Worm (Caenorhabditis elegans): ENCODE data around the gene B0303.11.

B0303.11 gene

DNA sequence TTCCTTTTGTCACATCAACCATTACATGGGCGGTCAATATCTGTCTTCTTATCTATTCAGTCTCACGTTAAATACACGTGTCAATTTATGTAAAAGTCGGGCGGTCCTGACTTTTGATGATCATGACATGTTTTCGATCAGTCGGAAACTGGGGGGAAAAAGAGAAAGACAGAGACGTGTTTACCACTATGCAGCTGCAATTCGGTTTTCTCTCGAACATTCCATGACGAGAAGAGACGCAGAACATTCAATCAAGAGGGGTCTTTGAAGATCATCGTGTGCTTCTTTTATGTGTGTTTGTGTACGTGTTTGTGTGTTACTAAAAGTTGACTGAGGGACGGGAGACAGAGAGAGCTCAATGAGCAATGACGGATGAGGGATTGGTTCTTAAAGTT is 51.8 kb downstream of the B0303.11 start (continued):
- TF ChIP-seq egl-27 (tag; optimal IDR thresholded peaks at IDR 0.05) (peak; percentile 58), nhr-237 (tag; optimal IDR thresholded peaks at IDR 0.05) (no peak), daf-12 (tag; optimal IDR thresholded peaks at IDR 0.05) (no peak), nhr-12 (tag; optimal IDR thresholded peaks at IDR 0.05) (no peak), unc-39 (tag; optimal IDR thresholded peaks at IDR 0.05) (no peak), fkh-2 (tag; optimal IDR thresholded peaks at IDR 0.05) (peak; percentile 25), egl-5 (tag; optimal IDR thresholded peaks at IDR 0.05) (peak; percentile 99), lsy-12 (tag; optimal IDR thresholded peaks at IDR 0.05) (peak; percentile 89), nhr-11 (tag; optimal IDR thresholded peaks at IDR 0.05) (peak; percentile 78), mdl-1 (tag; optimal IDR thresholded peaks at IDR 0.05) (peak; percentile 78), nfya-1 (tag; optimal IDR thresholded peaks at IDR 0.05; ENCODE audit: insufficient read depth) (peak; percentile 85), hmg-11 (tag; optimal IDR thresholded peaks at IDR 0.05) (peak; percentile 37), nhr-43 (tag; optimal IDR thresholded peaks at IDR 0.05; ENCODE audit: poor library complexity, severe bottlenecking) (peak; percentile 93), elt-1 (tag; optimal IDR thresholded peaks at IDR 0.05) (peak; percentile 85), mml-1 (tag; optimal IDR thresholded peaks at IDR 0.05) (peak; percentile 79), eor-1 (tag; optimal IDR thresholded peaks at IDR 0.05) (peak in 1 of 2 experiments; percentile 32), ceh-28 (tag; optimal IDR thresholded peaks at IDR 0.05) (peak; percentile 79), lin-15B (tag; optimal IDR thresholded peaks at IDR 0.05) (peak; percentile 52), elt-3 (tag; optimal IDR thresholded peaks at IDR 0.05) (peak in 1 of 3 experiments; percentile 90), ceh-9 (tag; optimal IDR thresholded peaks at IDR 0.05) (no peak), aly-2 (tag; optimal IDR thresholded peaks at IDR 0.05) (no peak), snpc-4 (tag; optimal IDR thresholded peaks at IDR 0.05) (peak; percentile 74), ZK546.5 (tag; optimal IDR thresholded peaks at IDR 0.05) (no peak)

DNA sequence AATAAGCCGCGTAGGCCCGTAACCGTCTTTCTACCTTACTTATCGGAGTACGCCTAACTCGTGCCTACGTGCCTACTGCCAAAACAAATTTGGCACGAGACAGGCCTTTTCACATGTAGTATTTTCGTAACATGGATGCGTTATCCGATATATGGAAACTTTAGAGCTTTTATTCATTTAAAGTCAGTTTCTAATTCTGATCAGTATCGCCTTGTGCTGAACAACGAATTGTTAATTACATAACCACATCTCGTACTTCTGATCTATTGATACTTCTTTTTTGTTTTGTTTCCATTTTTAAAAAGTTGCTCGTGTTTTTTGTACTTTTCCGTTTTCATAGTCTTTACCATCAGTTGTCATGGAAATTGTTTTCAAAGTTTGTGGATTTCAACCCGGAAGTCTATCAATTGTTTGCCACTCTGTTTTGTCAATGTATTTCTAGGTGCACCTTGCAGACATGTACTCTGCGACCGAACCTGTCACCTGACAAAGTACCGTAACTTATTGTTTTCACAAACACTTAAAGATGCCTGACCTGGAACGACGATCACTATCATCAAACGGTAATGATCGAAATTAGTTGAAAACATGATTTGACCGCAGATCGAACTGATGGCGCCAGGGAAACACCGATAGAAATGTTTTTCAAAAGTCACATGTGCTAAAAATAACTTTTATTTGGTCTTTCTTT is 52.4 kb downstream of the B0303.11 start:
- TF ChIP-seq nhr-28 (tag; optimal IDR thresholded peaks at IDR 0.05) (no peak), nhr-25 (tag; optimal IDR thresholded peaks at IDR 0.05) (no peak), egl-27 (tag; optimal IDR thresholded peaks at IDR 0.05) (no peak), pqm-1 (tag; optimal IDR thresholded peaks at IDR 0.05) (no peak), ceh-28 (tag; optimal IDR thresholded peaks at IDR 0.05) (no peak), lsy-12 (tag; optimal IDR thresholded peaks at IDR 0.05) (no peak), nhr-77 (tag; optimal IDR thresholded peaks at IDR 0.05) (no peak), R02D3.7 (tag; optimal IDR thresholded peaks at IDR 0.05) (no peak), hmg-11 (tag; optimal IDR thresholded peaks at IDR 0.05) (no peak)

DNA sequence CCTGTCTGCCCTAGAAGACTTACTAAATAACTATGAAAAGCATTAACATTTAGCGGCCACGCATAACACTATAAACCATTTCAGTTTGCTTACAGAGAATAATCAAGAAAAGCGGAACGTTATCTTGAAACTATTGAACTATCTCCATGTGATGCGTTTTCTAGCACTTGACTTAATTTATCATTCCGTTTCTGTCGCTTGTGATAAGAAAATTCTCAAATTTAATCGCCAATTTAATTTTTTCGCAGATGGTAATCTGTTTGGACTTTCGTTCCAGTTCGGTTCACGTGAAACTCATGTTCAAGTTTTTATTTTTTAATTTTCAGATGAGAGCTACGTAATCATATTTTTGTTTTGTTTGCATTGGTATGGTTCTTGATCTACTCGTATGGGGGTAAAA is 53.3 kb downstream of the B0303.11 start:
- no peak for TF ChIP-seq nhr-23 (tag; optimal IDR thresholded peaks at IDR 0.05)
- TF ChIP-seq pqm-1 (tag; optimal IDR thresholded peaks at IDR 0.05) = peak; percentile 99
- TF ChIP-seq unc-62 (GFP tag; optimal IDR thresholded peaks at IDR 0.05) = no peak
- peak; percentile 75 for TF ChIP-seq jun-1 (tag; optimal IDR thresholded peaks at IDR 0.05)
- TF ChIP-seq nhr-28 (tag; optimal IDR thresholded peaks at IDR 0.05) = no peak
- no peak for TF ChIP-seq ztf-11 (tag; optimal IDR thresholded peaks at IDR 0.05)
- no peak for TF ChIP-seq nhr-43 (tag; optimal IDR thresholded peaks at IDR 0.05; ENCODE audit: poor library complexity, severe bottlenecking)
- TF ChIP-seq eor-1 (tag; optimal IDR thresholded peaks at IDR 0.05) = no peak
- no peak for TF ChIP-seq elt-1 (tag; optimal IDR thresholded peaks at IDR 0.05)
- TF ChIP-seq mdl-1 (tag; optimal IDR thresholded peaks at IDR 0.05) = no peak
- peak; percentile 48 for TF ChIP-seq skn-1 (tag; optimal IDR thresholded peaks at IDR 0.05)
- TF ChIP-seq sea-2 (GFP tag; optimal IDR thresholded peaks at IDR 0.05) = no peak
- peak; percentile 70 for TF ChIP-seq pha-4 (tag; optimal IDR thresholded peaks at IDR 0.05)
- no peak for TF ChIP-seq zag-1 (tag; optimal IDR thresholded peaks at IDR 0.05)
- TF ChIP-seq aly-2 (tag; optimal IDR thresholded peaks at IDR 0.05) = no peak
- TF ChIP-seq ama-1 (optimal IDR thresholded peaks at IDR 0.05) = no peak
- peak; percentile 98 for TF ChIP-seq elt-2 (tag; optimal IDR thresholded peaks at IDR 0.05)
- TF ChIP-seq unc-39 (tag; optimal IDR thresholded peaks at IDR 0.05) = no peak

Data from whole organism, L3 larva.